Fruit fly (Drosophila melanogaster): Measurements from ENCODE around the gene Mct1.

dm6 chrX:2219899-2220298 lies 30.9 kb downstream of the Mct1 start:
- TF ChIP-seq CG8478 (optimal IDR thresholded peaks at IDR 0.05) (no peak), CTCF (optimal IDR thresholded peaks at IDR 0.05) (no peak)

All from S2 (cell line).